Fruit fly (Drosophila melanogaster) whole organism, prepupa: ENCODE results near the gene CG4615.

ENCODE experiments used
- Blimp-1 ChIP-seq: fragments of 200-800 bp; sonication (Bioruptor generic); optimal IDR thresholded peaks from 3 replicates; lab custom pipeline; 2017; ENCODE audit warnings: missing biosample characterization, missing genetic modification characterization, mild to moderate bottlenecking, moderate library complexity, missing genetic modification reagents
- CG10631 ChIP-seq: fragments of 200-800 bp; sonication (Bioruptor generic); optimal IDR thresholded peaks from 2 replicates; lab custom pipeline; 2016; ENCODE audit warnings: missing biosample characterization, missing genetic modification characterization
- CG10669 ChIP-seq: fragments of 200-800 bp; sonication (Bioruptor generic); optimal IDR thresholded peaks from 3 replicates; lab custom pipeline; 2018; ENCODE audit warnings: missing biosample characterization, mild to moderate bottlenecking, missing genetic modification characterization, moderate library complexity
- CG11294 ChIP-seq: fragments of 200-800 bp; sonication (Bioruptor generic); IDR thresholded peaks from 2 replicates; pipeline ENCODE4 v1.3.6; 2022; ENCODE audit warnings: missing biosample characterization, missing genetic modification characterization
- CG11762 ChIP-seq: fragments of 200-800 bp; sonication (Bioruptor generic); optimal IDR thresholded peaks from 3 replicates; lab custom pipeline; 2016; ENCODE audit warnings: missing biosample characterization, missing genetic modification characterization; ENCODE audit not compliant: insufficient read depth
- CG16779 ChIP-seq: fragments of 200-800 bp; sonication (Bioruptor generic); optimal IDR thresholded peaks from 3 replicates; lab custom pipeline; 2017; ENCODE audit warnings: missing biosample characterization, mild to moderate bottlenecking, missing genetic modification characterization
- CG3032 ChIP-seq: fragments of 200-800 bp; optimal IDR thresholded peaks from 2 replicates; lab custom pipeline; 2019; ENCODE audit warnings: missing biosample characterization, mild to moderate bottlenecking, missing genetic modification characterization, moderate library complexity
- CG31627 ChIP-seq: fragments of 200-800 bp; sonication (Bioruptor generic); optimal IDR thresholded peaks from 3 replicates; lab custom pipeline; 2016; ENCODE audit warnings: missing biosample characterization, missing genetic modification characterization
- CG32006 ChIP-seq: fragments of 200-800 bp; sonication (Bioruptor generic); optimal IDR thresholded peaks from 3 replicates; lab custom pipeline; 2017; ENCODE audit warnings: missing biosample characterization, mild to moderate bottlenecking, missing genetic modification characterization
- CG34406 ChIP-seq: fragments of 200-800 bp; sonication (Bioruptor generic); optimal IDR thresholded peaks from 3 replicates; lab custom pipeline; 2016; ENCODE audit warnings: missing biosample characterization, missing genetic modification characterization
- CG3919 ChIP-seq: fragments of 200-800 bp; sonication (Bioruptor generic); optimal IDR thresholded peaks from 3 replicates; lab custom pipeline; 2016; ENCODE audit warnings: missing biosample characterization, missing genetic modification characterization
- CG4318 ChIP-seq: fragments of 200-800 bp; sonication (Bioruptor generic); optimal IDR thresholded peaks from 3 replicates; lab custom pipeline; 2017; ENCODE audit warnings: missing biosample characterization, mild to moderate bottlenecking, missing genetic modification characterization
- CG6163 ChIP-seq: fragments of 200-800 bp; sonication (Bioruptor generic); IDR thresholded peaks from 3 replicates; pipeline ENCODE4 v1.3.6; 2022; ENCODE audit warnings: missing biosample characterization, missing genetic modification characterization
- CG6276 ChIP-seq: fragments of 200-800 bp; sonication (Bioruptor generic); optimal IDR thresholded peaks from 2 replicates; lab custom pipeline; 2017; ENCODE audit warnings: missing biosample characterization, mild to moderate bottlenecking, missing genetic modification characterization
- CG6808 ChIP-seq: fragments of 200-800 bp; sonication (Bioruptor generic); optimal IDR thresholded peaks from 3 replicates; lab custom pipeline; 2017; ENCODE audit warnings: missing biosample characterization, missing genetic modification characterization, mild to moderate bottlenecking, moderate library complexity, missing genetic modification reagents
- CG8319 ChIP-seq: fragments of 200-800 bp; sonication (Bioruptor generic); optimal IDR thresholded peaks from 3 replicates; lab custom pipeline; 2016; ENCODE audit warnings: missing biosample characterization, missing genetic modification characterization
- CG8632 ChIP-seq: fragments of 200-800 bp; sonication (Bioruptor generic); optimal IDR thresholded peaks from 3 replicates; lab custom pipeline; 2016; ENCODE audit warnings: missing biosample characterization, missing genetic modification characterization
- CG9139 ChIP-seq: fragments of 200-800 bp; sonication (Bioruptor generic); optimal IDR thresholded peaks from 3 replicates; lab custom pipeline; 2017; ENCODE audit warnings: missing biosample characterization, mild to moderate bottlenecking, missing genetic modification characterization
- Eip78C ChIP-seq: fragments of 200-800 bp; sonication (Bioruptor generic); peaks from one replicate; lab custom pipeline; 2016; ENCODE audit warnings: missing biosample characterization, missing genetic modification characterization
- Ets21C ChIP-seq: fragments of 200-800 bp; sonication (Bioruptor generic); optimal IDR thresholded peaks from 3 replicates; lab custom pipeline; 2016; ENCODE audit warnings: missing biosample characterization, missing genetic modification characterization
- Ets96B ChIP-seq: fragments of 200-800 bp; optimal IDR thresholded peaks from 2 replicates; lab custom pipeline; 2019; ENCODE audit warnings: missing biosample characterization, mild to moderate bottlenecking, missing genetic modification characterization, moderate library complexity
- Gug ChIP-seq: fragments of 200-800 bp; sonication (Bioruptor generic); IDR thresholded peaks from 2 replicates; pipeline ENCODE4 v1.3.6; 2022; ENCODE audit warnings: missing biosample characterization, missing genetic modification characterization
- Hr39 ChIP-seq: fragments of 200-800 bp; sonication (Bioruptor generic); optimal IDR thresholded peaks from 2 replicates; lab custom pipeline; 2016; ENCODE audit warnings: missing biosample characterization, missing genetic modification characterization
- Hr4 ChIP-seq: fragments of 200-800 bp; sonication (Bioruptor generic); optimal IDR thresholded peaks from 3 replicates; lab custom pipeline; 2016; ENCODE audit warnings: missing biosample characterization, missing genetic modification characterization
- OdsH ChIP-seq: fragments of 200-800 bp; sonication (Bioruptor generic); optimal IDR thresholded peaks from 3 replicates; lab custom pipeline; 2016; ENCODE audit warnings: missing biosample characterization, missing genetic modification characterization
- Smox ChIP-seq: fragments of 200-800 bp; sonication (Bioruptor generic); optimal IDR thresholded peaks from 3 replicates; lab custom pipeline; 2016; ENCODE audit warnings: missing biosample characterization, missing genetic modification characterization
- Sox102F ChIP-seq: fragments of 200-800 bp; sonication (Bioruptor generic); optimal IDR thresholded peaks from 2 replicates; lab custom pipeline; 2016; ENCODE audit warnings: missing biosample characterization, mild to moderate bottlenecking, missing genetic modification characterization
- Sox14 ChIP-seq: fragments of 200-800 bp; sonication (Bioruptor generic); optimal IDR thresholded peaks from 3 replicates; lab custom pipeline; 2016; ENCODE audit warnings: missing biosample characterization, missing genetic modification characterization
- achi ChIP-seq: fragments of 200-800 bp; sonication (Bioruptor generic); optimal IDR thresholded peaks from 3 replicates; lab custom pipeline; 2016; ENCODE audit warnings: missing biosample characterization, missing genetic modification characterization
- acj6 ChIP-seq: fragments of 200-800 bp; sonication (Bioruptor generic); optimal IDR thresholded peaks from 3 replicates; lab custom pipeline; 2016; ENCODE audit warnings: missing biosample characterization, missing genetic modification characterization
- cyc ChIP-seq: fragments of 200-800 bp; sonication (Bioruptor generic); optimal IDR thresholded peaks from 3 replicates; lab custom pipeline; 2016; ENCODE audit warnings: missing biosample characterization, missing genetic modification characterization
- dac ChIP-seq: fragments of 200-800 bp; sonication (Bioruptor generic); optimal IDR thresholded peaks from 2 replicates; lab custom pipeline; 2017; ENCODE audit warnings: missing biosample characterization, mild to moderate bottlenecking, missing genetic modification characterization
- dsx ChIP-seq: fragments of 200-800 bp; optimal IDR thresholded peaks from 3 replicates; lab custom pipeline; 2019; ENCODE audit warnings: missing biosample characterization, mild to moderate bottlenecking, missing genetic modification characterization, moderate library complexity; ENCODE audit not compliant: poor library complexity, severe bottlenecking
- eg ChIP-seq: fragments of 200-800 bp; sonication (Bioruptor generic); IDR thresholded peaks from 3 replicates; pipeline ENCODE4 v1.3.6; 2022; ENCODE audit warnings: missing biosample characterization, missing genetic modification characterization
- esn ChIP-seq: fragments of 200-800 bp; sonication (Bioruptor generic); optimal IDR thresholded peaks from 2 replicates; lab custom pipeline; 2016; ENCODE audit warnings: missing biosample characterization, mild to moderate bottlenecking, missing genetic modification characterization, moderate library complexity
- fd59A ChIP-seq: fragments of 200-800 bp; sonication (Bioruptor generic); optimal IDR thresholded peaks from 2 replicates; lab custom pipeline; 2017; ENCODE audit warnings: missing biosample characterization, mild to moderate bottlenecking, missing genetic modification characterization, missing genetic modification reagents
- lz ChIP-seq: fragments of 200-800 bp; sonication (Bioruptor generic); optimal IDR thresholded peaks from 3 replicates; lab custom pipeline; 2016; ENCODE audit warnings: missing biosample characterization, missing genetic modification characterization
- spab ChIP-seq: fragments of 200-800 bp; sonication (Bioruptor generic); optimal IDR thresholded peaks from 2 replicates; lab custom pipeline; 2017; ENCODE audit warnings: missing biosample characterization, mild to moderate bottlenecking, missing genetic modification characterization, missing genetic modification reagents
- svp ChIP-seq: fragments of 200-800 bp; sonication (Bioruptor generic); peaks from one replicate; lab custom pipeline; 2016; ENCODE audit warnings: missing biosample characterization, missing genetic modification characterization
- topi ChIP-seq: fragments of 200-800 bp; sonication (Bioruptor generic); optimal IDR thresholded peaks from 3 replicates; lab custom pipeline; 2016; ENCODE audit warnings: missing biosample characterization, missing genetic modification characterization
- vri ChIP-seq: fragments of 200-800 bp; sonication (Bioruptor generic); optimal IDR thresholded peaks from 3 replicates; lab custom pipeline; 2016; ENCODE audit warnings: missing biosample characterization, mild to moderate bottlenecking, missing genetic modification characterization

The CG4615 gene

DNA sequence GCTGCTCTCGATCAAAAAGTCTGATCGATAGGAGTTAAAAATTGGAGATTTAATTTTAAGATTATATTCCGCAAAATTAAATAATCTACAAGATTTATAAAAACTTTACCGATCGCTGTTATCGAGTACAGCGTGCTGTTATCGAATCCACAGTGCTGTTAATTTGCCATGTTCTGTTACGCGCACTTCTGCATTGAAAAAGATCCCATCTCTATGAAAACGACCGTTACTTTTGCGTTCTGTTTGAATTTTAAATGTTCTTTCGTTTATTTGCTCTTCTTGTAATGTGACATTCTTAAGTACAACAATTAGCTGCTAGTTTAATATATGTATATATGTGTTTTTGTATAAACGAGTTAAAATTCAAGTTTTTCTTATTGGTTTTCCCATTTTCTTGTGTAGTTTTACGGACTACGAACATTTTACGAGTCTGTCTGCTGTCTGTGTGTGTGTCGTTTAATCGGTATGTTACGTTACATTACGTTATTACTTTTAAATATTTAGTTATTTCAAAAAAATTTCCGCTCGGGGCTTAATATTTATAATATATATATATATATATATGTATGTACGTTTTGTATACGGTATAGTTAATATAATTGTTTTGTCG lies 27.7 kb downstream of the CG4615 start:
- TF ChIP-seq svp (no peak), esn (no peak)

DNA sequence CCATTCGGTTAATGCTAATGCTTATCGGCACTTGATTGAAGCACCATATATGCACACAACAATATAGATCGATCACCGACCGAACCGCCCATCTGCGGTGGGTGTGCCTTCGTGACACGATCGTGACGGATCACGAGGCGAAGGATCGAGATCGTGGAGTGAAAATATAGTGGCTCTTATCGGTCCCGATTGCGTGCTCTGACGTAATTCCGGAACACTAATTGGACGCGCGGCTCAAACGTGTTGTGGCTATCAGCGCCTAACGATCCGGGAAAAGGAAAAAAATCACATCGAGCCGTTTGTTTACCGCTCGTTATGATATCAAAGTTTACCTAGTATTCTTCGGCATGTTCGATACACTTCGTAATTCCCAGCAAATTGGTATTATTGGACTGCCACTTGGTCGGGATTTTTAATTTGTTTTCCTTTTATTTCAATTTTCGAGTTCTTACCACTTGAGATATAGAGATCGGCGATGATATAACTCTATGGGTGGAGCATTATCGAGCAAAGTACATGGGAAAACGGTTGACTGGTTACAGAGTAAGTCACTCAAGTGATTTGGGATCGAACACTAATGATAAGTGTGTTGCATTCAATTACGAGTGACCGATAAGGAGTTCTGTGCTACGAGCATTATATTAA lies 28.7 kb downstream of the CG4615 start:
- TF ChIP-seq dsx (no peak), Gug (GFP tag; lab: Robert Waterston, UW) (no peak), cyc (GFP tag; lab: Kevin White, UChicago) (no peak), vri (GFP tag; lab: Kevin White, UChicago) (peak; percentile 22), CG6276 (no peak)

DNA sequence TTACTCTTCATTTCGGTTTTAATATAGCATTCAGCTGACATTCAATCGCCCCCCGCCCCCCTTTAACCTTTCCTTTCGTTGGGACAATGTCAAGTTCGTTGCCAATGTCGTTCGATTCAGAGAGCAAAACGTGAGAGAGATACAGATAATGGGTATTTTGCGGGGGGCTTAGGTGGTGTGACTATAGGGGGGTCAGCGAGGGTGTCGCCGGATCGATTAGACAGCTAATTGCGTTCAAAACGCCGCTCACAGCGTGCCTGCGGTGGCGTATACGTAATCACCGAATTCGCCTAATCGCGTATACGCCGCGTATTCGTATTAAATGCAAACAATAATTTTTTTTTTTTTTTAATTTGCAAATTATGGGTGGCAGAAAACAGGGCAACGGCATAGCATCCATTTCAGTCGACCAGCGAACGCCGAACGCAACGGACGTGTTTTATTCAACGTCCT lies 33.1 kb downstream of the CG4615 start, which contains the start of gene CG4607:
Gene CG4607, plus strand, starts transcription at position 403 of the 453 bp plus-strand sequence.
- TF ChIP-seq svp (peak; percentile 92), CG10669 (GFP tag; lab: Kevin White, UChicago) (no peak), vri (GFP tag; lab: Kevin White, UChicago) (peak; percentile 74), acj6 (GFP tag; lab: Kevin White, UChicago) (no peak)

DNA sequence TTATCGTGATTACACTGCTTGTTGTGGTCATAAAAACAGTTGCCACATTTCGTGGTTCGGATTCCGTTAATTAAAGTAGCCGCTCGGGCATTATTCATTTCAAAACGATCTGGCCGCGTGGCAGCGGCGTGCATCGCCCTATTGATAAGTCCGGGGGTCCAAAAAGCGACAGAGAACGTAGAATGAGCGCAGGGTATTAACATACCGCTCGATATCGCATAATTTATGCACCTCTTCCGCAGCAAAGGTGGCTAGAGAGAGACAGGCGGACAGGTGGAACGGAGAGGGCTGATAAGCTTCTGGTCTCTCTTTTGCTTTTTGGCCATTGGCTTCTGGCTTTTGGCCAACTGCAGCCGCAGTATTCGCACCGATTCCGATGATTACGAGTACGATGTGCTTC lies 34.0 kb downstream of the CG4615 start:
- TF ChIP-seq Eip78C (GFP tag; lab: Kevin White, UChicago) (peak; percentile 46), vri (GFP tag; lab: Kevin White, UChicago) (peak; percentile 10), CG8319 (no peak), Blimp-1 (GFP tag; lab: Kevin White, UChicago) (no peak)
- TF ChIP-seq, all 60 proteins: peak for 2

DNA sequence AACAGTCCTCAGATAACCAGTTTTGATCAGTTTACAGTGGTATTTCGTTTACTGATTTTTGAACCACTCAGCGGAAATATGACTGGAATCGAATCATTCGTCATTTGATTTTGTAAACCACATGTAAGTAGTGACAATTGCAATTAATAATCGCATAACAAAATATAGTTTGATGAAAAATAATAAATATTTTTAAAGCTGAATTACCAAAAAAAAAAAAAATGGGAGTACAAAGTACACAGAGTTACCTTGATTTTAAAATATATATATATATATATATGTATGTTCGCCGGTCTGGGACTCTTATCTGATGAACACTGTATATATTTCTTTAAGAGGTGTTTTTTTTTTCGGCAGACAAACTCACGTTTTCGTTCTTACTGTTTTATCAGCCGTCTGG lies 34.9 kb downstream of the CG4615 start:
- TF ChIP-seq topi (GFP tag; lab: Kevin White, UChicago) (peak; percentile 17), CG6808 (GFP tag; lab: Kevin White, UChicago) (no peak), acj6 (GFP tag; lab: Kevin White, UChicago) (peak; percentile 13), Hr39 (GFP tag; lab: Kevin White, UChicago) (no peak), Sox14 (GFP tag; lab: Kevin White, UChicago) (no peak), vri (GFP tag; lab: Kevin White, UChicago) (no peak), dsx (no peak), CG3032 (no peak), CG3919 (peak; percentile 1), Eip78C (GFP tag; lab: Kevin White, UChicago) (peak; percentile 69), Ets21C (GFP tag; lab: Kevin White, UChicago) (no peak), Hr4 (no peak), CG4318 (GFP tag; lab: Kevin White, UChicago) (no peak), CG6163 (GFP tag; lab: Robert Waterston, UW) (no peak), Smox (peak; percentile 14), CG32006 (GFP tag; lab: Kevin White, UChicago) (no peak), Sox102F (no peak), dac (GFP tag; lab: Kevin White, UChicago) (no peak), OdsH (GFP tag; lab: Kevin White, UChicago) (no peak), CG16779 (tag; lab: Kevin White, UChicago) (no peak), achi (no peak), lz (GFP tag; lab: Kevin White, UChicago) (peak; percentile 0), CG11294 (no peak), CG10631 (no peak), CG10669 (GFP tag; lab: Kevin White, UChicago) (no peak), CG6276 (no peak), CG11762 (GFP tag; lab: Kevin White, UChicago) (no peak), Blimp-1 (GFP tag; lab: Kevin White, UChicago) (no peak), spab (GFP tag; lab: Kevin White, UChicago) (no peak), eg (GFP tag; lab: Robert Waterston, UW) (no peak), CG34406 (GFP tag; lab: Kevin White, UChicago) (peak; percentile 2), CG8632 (GFP tag; lab: Kevin White, UChicago) (peak; percentile 18), fd59A (GFP tag; lab: Kevin White, UChicago) (no peak), CG31627 (GFP tag; lab: Kevin White, UChicago) (no peak), Ets96B (no peak), svp (peak; percentile 50), CG9139 (GFP tag; lab: Kevin White, UChicago) (no peak)
